Worm (Caenorhabditis elegans) whole organism, L1 larva: ENCODE measurements around the gene ZK1055.4.

ENCODE experiments used
- C04F5.9 ChIP-seq: sonication (generic microtip); optimal IDR thresholded peaks from 2 replicates; lab custom pipeline; 2016; ENCODE audit warnings: missing genetic modification characterization, missing compliant biosample characterization
- C34B4.2 ChIP-seq: sonication (generic microtip); optimal IDR thresholded peaks from 2 replicates; lab custom pipeline; 2017; ENCODE audit warnings: mild to moderate bottlenecking, missing genetic modification characterization, missing compliant biosample characterization
- F16B12.6 ChIP-seq: fragments of 150-350 bp; optimal IDR thresholded peaks from 2 replicates; lab custom pipeline; 2014; ENCODE audit warnings: missing biosample characterization, missing genetic modification characterization
- Y116A8C.19 ChIP-seq: sonication (generic microtip); optimal IDR thresholded peaks from 2 replicates; lab custom pipeline; 2016; ENCODE audit warnings: missing compliant biosample characterization, missing genetic modification characterization, borderline replicate concordance
- alr-1 ChIP-seq: fragments of 200-800 bp; sonication (Bioruptor generic); optimal IDR thresholded peaks from 2 replicates; lab custom pipeline; 2018; ENCODE audit warnings: borderline replicate concordance, mild to moderate bottlenecking, missing genetic modification characterization, missing compliant biosample characterization
- aly-2 ChIP-seq: fragments of 150-350 bp; optimal IDR thresholded peaks from 2 replicates; lab custom pipeline; 2014; ENCODE audit warnings: missing biosample characterization, missing genetic modification characterization
- ama-1 ChIP-seq: fragments of 150-350 bp; optimal IDR thresholded peaks from 2 replicates; lab custom pipeline; 2014
- ceh-63 ChIP-seq: fragments of 200-800 bp; sonication (Bioruptor generic); optimal IDR thresholded peaks from 2 replicates; lab custom pipeline; 2018; ENCODE audit warnings: mild to moderate bottlenecking, missing genetic modification characterization, missing compliant biosample characterization
- ces-1 ChIP-seq: fragments of 150-350 bp; optimal IDR thresholded peaks from 2 replicates; lab custom pipeline; 2014; ENCODE audit warnings: missing biosample characterization, missing genetic modification reagents, missing genetic modification characterization
- dpl-1 ChIP-seq, 3 experiments: fragments of 150-350 bp in 2 of 3; sonication (generic microtip) in 1 of 3; optimal IDR thresholded peaks; 2 replicates each; lab custom pipeline; 2014 to 2017; ENCODE audit warnings: missing biosample characterization in 3 of 3, missing genetic modification characterization in 3 of 3, missing genetic modification reagents in 3 of 3
- efl-1 ChIP-seq, 4 experiments: fragments of 150-350 bp; optimal IDR thresholded peaks in 3 of 4; peaks in 1 of 4; 1 replicate in 1 of 4; 2 replicates in 3 of 4; lab custom pipeline; 2014; ENCODE audit warnings: missing biosample characterization in 2 of 4, missing genetic modification characterization in 2 of 4, missing genetic modification reagents in 2 of 4
- efl-3 ChIP-seq: fragments of 200-800 bp; sonication (Bioruptor generic); optimal IDR thresholded peaks from 2 replicates; lab custom pipeline; 2018; ENCODE audit warnings: mild to moderate bottlenecking, missing genetic modification characterization, missing compliant biosample characterization
- egl-13 ChIP-seq: sonication (generic microtip); optimal IDR thresholded peaks from 2 replicates; lab custom pipeline; 2016; ENCODE audit warnings: missing genotype, missing genetic modification reagents, missing genetic modification characterization, missing compliant biosample characterization
- egl-27 ChIP-seq, 2 experiments: fragments of 150-350 bp in 1 of 2; sonication (generic microtip); optimal IDR thresholded peaks; 3 replicates each; lab custom pipeline; 2017 to 2018; ENCODE audit warnings: missing biosample characterization in 2 of 2, missing genetic modification characterization in 2 of 2, missing genetic modification reagents in 2 of 2
- elt-2 ChIP-seq: sonication (generic microtip); optimal IDR thresholded peaks from 2 replicates; lab custom pipeline; 2016; ENCODE audit warnings: missing genetic modification characterization, mild to moderate bottlenecking, inconsistent platforms, missing compliant biosample characterization, missing genetic modification reagents
- elt-3 ChIP-seq, 6 experiments: fragments of 150-350 bp in 1 of 6; sonication (generic microtip); optimal IDR thresholded peaks; 2 replicates each; lab custom pipeline; 2017 to 2018; ENCODE audit warnings: missing biosample characterization in 6 of 6, missing genetic modification characterization in 6 of 6, inconsistent platforms in 1 of 6
- ets-5 ChIP-seq: fragments of 200-800 bp; sonication (Bioruptor generic); IDR thresholded peaks from 2 replicates; pipeline ENCODE4 v1.3.6; 2022; ENCODE audit warnings: missing genetic modification characterization, missing compliant biosample characterization
- fkh-10 ChIP-seq: sonication (generic microtip); optimal IDR thresholded peaks from 2 replicates; lab custom pipeline; 2017; ENCODE audit warnings: missing biosample characterization, missing genetic modification reagents, missing genetic modification characterization
- fkh-4 ChIP-seq: sonication (generic microtip); optimal IDR thresholded peaks from 2 replicates; lab custom pipeline; 2016; ENCODE audit warnings: missing compliant biosample characterization, missing genetic modification characterization, borderline replicate concordance
- fkh-8 ChIP-seq: sonication (generic microtip); optimal IDR thresholded peaks from 2 replicates; lab custom pipeline; 2016; ENCODE audit warnings: mild to moderate bottlenecking, missing genetic modification characterization, missing compliant biosample characterization
- fos-1 ChIP-seq: fragments of 150-350 bp; optimal IDR thresholded peaks from 2 replicates; lab custom pipeline; 2014; ENCODE audit warnings: missing biosample characterization, missing genetic modification characterization
- hlh-17 ChIP-seq: fragments of 200-800 bp; sonication (Bioruptor generic); optimal IDR thresholded peaks from 2 replicates; lab custom pipeline; 2018; ENCODE audit warnings: missing genetic modification characterization, mild to moderate bottlenecking, missing compliant biosample characterization, moderate library complexity, borderline replicate concordance
- hlh-4 ChIP-seq: sonication (generic microtip); optimal IDR thresholded peaks from 2 replicates; lab custom pipeline; 2016; ENCODE audit warnings: mild to moderate bottlenecking, missing genetic modification characterization, missing compliant biosample characterization
- hpl-2 ChIP-seq: fragments of 150-350 bp; optimal IDR thresholded peaks from 2 replicates; lab custom pipeline; 2014; ENCODE audit warnings: missing biosample characterization, missing genetic modification reagents, missing genetic modification characterization
- isw-1 ChIP-seq: fragments of 200-800 bp; sonication (Bioruptor generic); IDR thresholded peaks from 2 replicates; pipeline ENCODE4 v1.3.6; 2022; ENCODE audit warnings: missing genetic modification characterization, missing compliant biosample characterization
- lin-13 ChIP-seq: fragments of 150-350 bp; optimal IDR thresholded peaks from 2 replicates; lab custom pipeline; 2014; ENCODE audit warnings: missing biosample characterization, missing genetic modification reagents, missing genetic modification characterization
- lin-14 ChIP-seq: fragments of 200-800 bp; sonication (Bioruptor generic); optimal IDR thresholded peaks from 2 replicates; lab custom pipeline; 2018; ENCODE audit warnings: mild to moderate bottlenecking, missing genetic modification characterization, moderate library complexity, missing compliant biosample characterization
- lin-39 ChIP-seq: fragments of 150-350 bp; optimal IDR thresholded peaks from 2 replicates; lab custom pipeline; 2014; ENCODE audit warnings: missing biosample characterization, missing genetic modification reagents, missing genetic modification characterization
- mab-9 ChIP-seq: fragments of 200-800 bp; sonication (Bioruptor generic); IDR thresholded peaks from 2 replicates; pipeline ENCODE4 v1.3.6; 2022; ENCODE audit warnings: missing genetic modification reagents, missing genetic modification characterization, missing compliant biosample characterization
- mef-2 ChIP-seq: fragments of 150-350 bp; optimal IDR thresholded peaks from 2 replicates; lab custom pipeline; 2014; ENCODE audit warnings: missing biosample characterization, missing genetic modification characterization
- nhr-11 ChIP-seq: fragments of 150-350 bp; optimal IDR thresholded peaks from 2 replicates; lab custom pipeline; 2014; ENCODE audit warnings: missing biosample characterization, missing genetic modification characterization
- nhr-19 ChIP-seq: fragments of 200-800 bp; sonication (Bioruptor generic); conservative IDR thresholded peaks from 2 replicates; pipeline ENCODE4 v1.3.6; 2022; ENCODE audit warnings: missing genetic modification characterization, missing compliant biosample characterization
- nhr-20 ChIP-seq: sonication (generic microtip); optimal IDR thresholded peaks from 2 replicates; lab custom pipeline; 2016; ENCODE audit warnings: mild to moderate bottlenecking, missing genetic modification characterization, missing compliant biosample characterization
- nhr-28 ChIP-seq: fragments of 150-350 bp; optimal IDR thresholded peaks from 2 replicates; lab custom pipeline; 2014; ENCODE audit warnings: missing biosample characterization, missing genetic modification characterization
- nhr-47 ChIP-seq: sonication (generic microtip); optimal IDR thresholded peaks from 2 replicates; lab custom pipeline; 2016; ENCODE audit warnings: mild to moderate bottlenecking, missing genetic modification characterization, moderate library complexity, missing compliant biosample characterization
- nhr-77 ChIP-seq: fragments of 150-350 bp; optimal IDR thresholded peaks from 2 replicates; lab custom pipeline; 2014; ENCODE audit warnings: missing biosample characterization, missing genetic modification characterization
- nhr-85 ChIP-seq: sonication (generic microtip); peaks from one replicate; lab custom pipeline; 2016; ENCODE audit warnings: missing genetic modification characterization, inconsistent platforms, missing compliant biosample characterization
- nhr-90 ChIP-seq: sonication (generic microtip); optimal IDR thresholded peaks from 2 replicates; lab custom pipeline; 2016; ENCODE audit warnings: mild to moderate bottlenecking, missing genetic modification characterization, missing compliant biosample characterization; ENCODE audit not compliant: poor library complexity
- pag-3 ChIP-seq: sonication (generic microtip); optimal IDR thresholded peaks from 2 replicates; lab custom pipeline; 2017; ENCODE audit warnings: missing genetic modification characterization, mild to moderate bottlenecking, missing compliant biosample characterization, antibody characterized with exemption, borderline replicate concordance; ENCODE audit not compliant: insufficient read depth
- rnt-1 ChIP-seq: sonication (generic microtip); optimal IDR thresholded peaks from 2 replicates; lab custom pipeline; 2016; ENCODE audit warnings: mild to moderate bottlenecking, missing genetic modification characterization, moderate library complexity, missing compliant biosample characterization
- snu-23 ChIP-seq: sonication (generic microtip); optimal IDR thresholded peaks from 2 replicates; lab custom pipeline; 2016; ENCODE audit warnings: missing genetic modification characterization, missing compliant biosample characterization
- sox-4 ChIP-seq: sonication (generic microtip); optimal IDR thresholded peaks from 2 replicates; lab custom pipeline; 2016; ENCODE audit warnings: missing genetic modification characterization, missing compliant biosample characterization
- sup-37 ChIP-seq: fragments of 200-800 bp; sonication (Bioruptor generic); optimal IDR thresholded peaks from 2 replicates; lab custom pipeline; 2018; ENCODE audit warnings: mild to moderate bottlenecking, missing genetic modification characterization, missing compliant biosample characterization
- swsn-7 ChIP-seq: sonication (generic microtip); optimal IDR thresholded peaks from 2 replicates; lab custom pipeline; 2016; ENCODE audit warnings: missing genetic modification characterization, missing compliant biosample characterization
- tbx-2 ChIP-seq: sonication (generic microtip); optimal IDR thresholded peaks from 2 replicates; lab custom pipeline; 2016; ENCODE audit warnings: missing genetic modification characterization, missing compliant biosample characterization
- tlp-1 ChIP-seq: fragments of 150-350 bp; optimal IDR thresholded peaks from 2 replicates; lab custom pipeline; 2014; ENCODE audit warnings: missing biosample characterization, missing genetic modification characterization
- unc-30 ChIP-seq: sonication (generic microtip); optimal IDR thresholded peaks from 2 replicates; lab custom pipeline; 2017; ENCODE audit warnings: missing biosample characterization, missing genetic modification characterization
- unc-62 ChIP-seq: fragments of 150-350 bp; optimal IDR thresholded peaks from 2 replicates; lab custom pipeline; 2014; ENCODE audit warnings: missing biosample characterization, missing genetic modification reagents, missing genetic modification characterization
- unc-86 ChIP-seq: sonication (generic microtip); optimal IDR thresholded peaks from 2 replicates; lab custom pipeline; 2016; ENCODE audit warnings: missing genetic modification characterization, missing compliant biosample characterization
- vab-15 ChIP-seq: sonication (generic microtip); optimal IDR thresholded peaks from 2 replicates; lab custom pipeline; 2017; ENCODE audit warnings: missing genotype, mild to moderate bottlenecking, missing genetic modification characterization, missing compliant biosample characterization

The ZK1055.4 gene

ce11 chrV:6630769-6631168 is 48.9 kb downstream of the ZK1055.4 start (continued):
- TF ChIP-seq efl-1 (optimal IDR thresholded peaks at IDR 0.05; lab: Kevin White, UChicago) (no peak), efl-1 (GFP tag; optimal IDR thresholded peaks at IDR 0.05 in 1 of 2; lab: Kevin White, UChicago) (no peak), sox-4 (tag; lab: Kevin White, UChicago) (peak; percentile 93), fos-1 (peak; percentile 18), C34B4.2 (tag; lab: Kevin White, UChicago) (no peak), lin-14 (GFP tag; lab: Kevin White, UChicago) (peak; percentile 49), sup-37 (GFP tag; lab: Kevin White, UChicago) (no peak), elt-3 (tag; optimal IDR thresholded peaks at IDR 0.05; lab: Kevin White, UChicago) (no peak), fkh-4 (tag; lab: Kevin White, UChicago) (peak; percentile 14), swsn-7 (tag; lab: Kevin White, UChicago) (peak; percentile 52), efl-3 (no peak), nhr-28 (no peak), isw-1 (GFP tag; lab: Robert Waterston, UW) (no peak), nhr-47 (tag; lab: Kevin White, UChicago) (peak; percentile 83), unc-62 (GFP tag; lab: Kevin White, UChicago) (no peak), aly-2 (tag; lab: Kevin White, UChicago) (no peak), hlh-17 (GFP tag; lab: Kevin White, UChicago) (no peak), nhr-19 (GFP tag; lab: Robert Waterston, UW) (0 out of 2 replicates have a peak, but pooled peaks have one; percentile 12), pag-3 (tag; lab: Kevin White, UChicago) (no peak), snu-23 (GFP tag; lab: Kevin White, UChicago) (no peak), lin-13 (GFP tag; lab: Kevin White, UChicago) (no peak), lin-39 (tag; lab: Kevin White, UChicago) (no peak), ceh-63 (no peak), ces-1 (GFP tag; lab: Kevin White, UChicago) (no peak), nhr-85 (tag; lab: Kevin White, UChicago) (no peak), hpl-2 (GFP tag; lab: Kevin White, UChicago) (no peak), mab-9 (GFP tag; lab: Robert Waterston, UW) (0 out of 2 replicates have a peak, but pooled peaks have one; percentile 22), dpl-1 (GFP tag; optimal IDR thresholded peaks at IDR 0.05; lab: Kevin White, UChicago) (no peak), tlp-1 (tag; lab: Kevin White, UChicago) (no peak), nhr-77 (tag; lab: Kevin White, UChicago) (no peak), C04F5.9 (tag; lab: Kevin White, UChicago) (no peak), nhr-11 (tag; lab: Kevin White, UChicago) (peak; percentile 55), egl-27 (tag; optimal IDR thresholded peaks at IDR 0.05; lab: Kevin White, UChicago) (no peak), nhr-90 (tag; lab: Kevin White, UChicago) (no peak), vab-15 (tag; lab: Kevin White, UChicago) (no peak), mef-2 (peak; percentile 37), unc-30 (tag; lab: Kevin White, UChicago) (no peak), F16B12.6 (no peak), ama-1 (lab: Kevin White, UChicago) (no peak), rnt-1 (tag; lab: Kevin White, UChicago) (no peak), elt-2 (tag; lab: Kevin White, UChicago) (no peak), nhr-20 (tag; lab: Kevin White, UChicago) (peak; percentile 61)

- TF ChIP-seq fos-1 = no peak
- no peak for TF ChIP-seq efl-1 (optimal IDR thresholded peaks at IDR 0.05; lab: Kevin White, UChicago)
- TF ChIP-seq efl-1 (GFP tag; optimal IDR thresholded peaks at IDR 0.05 in 1 of 2; lab: Kevin White, UChicago) = no peak
- TF ChIP-seq hlh-17 (GFP tag; lab: Kevin White, UChicago) = no peak
- TF ChIP-seq mef-2 = no peak
- TF ChIP-seq ets-5 (GFP tag; lab: Robert Waterston, UW) = no peak
- TF ChIP-seq pag-3 (tag; lab: Kevin White, UChicago) = no peak
- no peak for TF ChIP-seq tbx-2 (tag; lab: Kevin White, UChicago)
- TF ChIP-seq nhr-90 (tag; lab: Kevin White, UChicago) = no peak
- peak; percentile 2 for TF ChIP-seq unc-86 (tag; lab: Kevin White, UChicago)
- no peak for TF ChIP-seq egl-13 (tag; lab: Kevin White, UChicago)
- TF ChIP-seq alr-1 (tag; lab: Kevin White, UChicago) = no peak
- TF ChIP-seq fkh-8 = peak; percentile 67
- TF ChIP-seq snu-23 (GFP tag; lab: Kevin White, UChicago) = no peak
- no peak for TF ChIP-seq sup-37 (GFP tag; lab: Kevin White, UChicago)
- no peak for TF ChIP-seq Y116A8C.19
- no peak for TF ChIP-seq aly-2 (tag; lab: Kevin White, UChicago)
- TF ChIP-seq fkh-10 (GFP tag; lab: Kevin White, UChicago) = no peak
- TF ChIP-seq hlh-4 (tag; lab: Kevin White, UChicago) = no peak
- TF ChIP-seq nhr-19 (GFP tag; lab: Robert Waterston, UW) = no peak
Measured at ce11 chrV:6631866-6632265, 50.0 kb downstream of the ZK1055.4 start.
